Worm (Caenorhabditis elegans): ENCODE results near the gene srab-8.

DNA sequence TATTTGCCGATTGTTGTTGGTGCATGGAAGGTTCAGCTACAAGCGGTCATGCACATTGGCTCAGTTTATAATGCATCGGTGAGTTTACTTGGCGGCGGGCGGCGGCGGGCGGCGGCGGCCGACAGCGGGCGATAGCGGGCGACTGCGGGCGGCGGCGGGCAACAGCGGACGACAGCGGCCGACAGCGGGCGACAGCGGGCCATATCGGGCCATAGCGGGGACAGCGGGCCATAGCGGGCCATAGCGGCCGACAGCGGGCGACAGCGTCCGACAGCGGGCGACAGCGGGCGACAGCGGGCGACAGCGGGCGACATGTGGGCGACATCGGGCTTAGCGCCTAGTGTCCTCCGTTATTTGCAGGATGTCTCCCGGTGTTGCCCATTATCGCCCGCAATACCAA is 44.1 kb upstream of the srab-8 start:
- TF ChIP-seq ztf-11 (tag; optimal IDR thresholded peaks at IDR 0.05), result no peak
- no peak for TF ChIP-seq snpc-4 (tag; optimal IDR thresholded peaks at IDR 0.05)
- TF ChIP-seq elt-3 (tag; optimal IDR thresholded peaks at IDR 0.05), result no peak
- no peak for TF ChIP-seq crh-2 (tag; optimal IDR thresholded peaks at IDR 0.05)
- TF ChIP-seq zag-1 (tag; optimal IDR thresholded peaks at IDR 0.05), result no peak
- TF ChIP-seq sem-4 (tag; optimal IDR thresholded peaks at IDR 0.05), result no peak
- TF ChIP-seq nhr-6 (tag; optimal IDR thresholded peaks at IDR 0.05), result no peak
- no peak for TF ChIP-seq unc-55 (GFP tag; optimal IDR thresholded peaks at IDR 0.05)
- TF ChIP-seq unc-62 (GFP tag; optimal IDR thresholded peaks at IDR 0.05), result no peak
- no peak for TF ChIP-seq sma-9 (GFP tag; optimal IDR thresholded peaks at IDR 0.05)
- TF ChIP-seq sma-9 (tag; optimal IDR thresholded peaks at IDR 0.05), result no peak

All from whole organism, L2 larva.